Fruit fly (Drosophila melanogaster): Measurements from ENCODE around the gene CG32024.

CG32024 gene

dm6 chr3L:8765969-8766538 lies 41.3 kb upstream of the CG32024 start (continued):
- TF ChIP-seq mld (GFP tag; IDR thresholded peaks at IDR 0.05; ENCODE audit: partially characterized antibody) (peak; percentile 51; the same call in 1 of the 3 replicates), h (optimal IDR thresholded peaks at IDR 0.05) (no peak), CHES-1-like (GFP tag; optimal IDR thresholded peaks at IDR 0.05) (peak; percentile 97), Hand (GFP tag; optimal IDR thresholded peaks at IDR 0.05) (peak; percentile 95), D19B (GFP tag; optimal IDR thresholded peaks at IDR 0.05) (peak; percentile 87), fru (optimal IDR thresholded peaks at IDR 0.05) (no peak), Ada2b (GFP tag; IDR thresholded peaks at IDR 0.05) (peak; percentile 98), CG13424 (tag; optimal IDR thresholded peaks at IDR 0.05) (peak; percentile 99), CG15514 (GFP tag; optimal IDR thresholded peaks at IDR 0.05) (peak; percentile 87), CG3163 (GFP tag; optimal IDR thresholded peaks at IDR 0.05) (peak; percentile 88), Adf1 (GFP tag; IDR thresholded peaks at IDR 0.05) (peak; percentile 82), Lpt (GFP tag; optimal IDR thresholded peaks at IDR 0.05) (no peak), CG11504 (tag; optimal IDR thresholded peaks at IDR 0.05) (peak; percentile 96), CG9215 (GFP tag; IDR thresholded peaks at IDR 0.05) (peak; percentile 97), lov (optimal IDR thresholded peaks at IDR 0.05) (no peak), lov (GFP tag; IDR thresholded peaks at IDR 0.05) (peak; percentile 93), Nf-YB (GFP tag; optimal IDR thresholded peaks at IDR 0.05) (peak; percentile 88), CG10543 (GFP tag; optimal IDR thresholded peaks at IDR 0.05) (peak; percentile 98), Dref (GFP tag; IDR thresholded peaks at IDR 0.05) (peak; percentile 39), CG14667 (GFP tag; IDR thresholded peaks at IDR 0.05) (peak; percentile 96), CG12299 (tag; optimal IDR thresholded peaks at IDR 0.05) (peak; percentile 97), usp (GFP tag; optimal IDR thresholded peaks at IDR 0.05) (no peak), zf30C (GFP tag; optimal IDR thresholded peaks at IDR 0.05) (no peak), wek (GFP tag; optimal IDR thresholded peaks at IDR 0.05) (peak; percentile 90), Max (GFP tag; optimal IDR thresholded peaks at IDR 0.05) (peak; percentile 99), Kr (GFP tag; optimal IDR thresholded peaks at IDR 0.05) (peak; percentile 74), CG9876 (GFP tag; optimal IDR thresholded peaks at IDR 0.05) (peak; percentile 95), Sox100B (GFP tag; optimal IDR thresholded peaks at IDR 0.05) (peak; percentile 99), CG3726 (GFP tag; IDR thresholded peaks at IDR 0.05) (peak; percentile 95), lab (GFP tag; optimal IDR thresholded peaks at IDR 0.05) (peak; percentile 98), Six4 (GFP tag; optimal IDR thresholded peaks at IDR 0.05) (peak; percentile 97), CG6765 (GFP tag; optimal IDR thresholded peaks at IDR 0.05) (peak; percentile 88), HHEX (GFP tag; optimal IDR thresholded peaks at IDR 0.05) (peak; percentile 96), dati (GFP tag; IDR thresholded peaks at IDR 0.05) (peak; percentile 93), dpn (GFP tag; optimal IDR thresholded peaks at IDR 0.05) (peak; percentile 93 to 99), CG10267 (tag; optimal IDR thresholded peaks at IDR 0.05) (peak; percentile 77), tin (GFP tag; optimal IDR thresholded peaks at IDR 0.05) (peak; percentile 98), CG11695 (GFP tag; IDR thresholded peaks at IDR 0.05) (peak; percentile 98), ham (GFP tag; IDR thresholded peaks at IDR 0.05) (peak; percentile 93), CG3838 (GFP tag; optimal IDR thresholded peaks at IDR 0.05) (peak; percentile 89), CG12071 (GFP tag; optimal IDR thresholded peaks at IDR 0.05) (peak; percentile 97), trem (tag; optimal IDR thresholded peaks at IDR 0.05) (peak; percentile 93), CG14441 (GFP tag; IDR thresholded peaks at IDR 0.05) (peak; percentile 98), MTF-1 (GFP tag; optimal IDR thresholded peaks at IDR 0.05; ENCODE audit: borderline replicate concordance) (peak; percentile 88), phol (tag; optimal IDR thresholded peaks at IDR 0.05) (peak; percentile 98), CG10462 (GFP tag; optimal IDR thresholded peaks at IDR 0.05) (peak; percentile 98), CG13894 (tag; optimal IDR thresholded peaks at IDR 0.05) (peak; percentile 85), Jarid2 (GFP tag; optimal IDR thresholded peaks at IDR 0.05) (peak; percentile 97), CG6254 (GFP tag; optimal IDR thresholded peaks at IDR 0.05) (peak; percentile 91), Lim3 (GFP tag; IDR thresholded peaks at IDR 0.05) (peak; percentile 97), inv (GFP tag; IDR thresholded peaks at IDR 0.05; ENCODE audit: partially characterized antibody) (peak; percentile 43; the same call in 1 of the 2 replicates)

All from whole organism, embryonic.